Worm (Caenorhabditis elegans) whole organism, L1 larva: ENCODE results near the gene Y39A3CL.4.

Experiments
- aha-1 ChIP-seq: fragments of 150-350 bp; optimal IDR thresholded peaks from 2 replicates; lab custom pipeline; 2014; ENCODE audit warnings: missing biosample characterization, missing genetic modification characterization
- aly-2 ChIP-seq: fragments of 150-350 bp; optimal IDR thresholded peaks from 2 replicates; lab custom pipeline; 2014; ENCODE audit warnings: missing biosample characterization, missing genetic modification characterization
- blmp-1 ChIP-seq: fragments of 150-350 bp; optimal IDR thresholded peaks from 2 replicates; lab custom pipeline; 2014; ENCODE audit warnings: missing biosample characterization, missing genetic modification characterization
- ces-1 ChIP-seq: fragments of 150-350 bp; optimal IDR thresholded peaks from 2 replicates; lab custom pipeline; 2014; ENCODE audit warnings: missing biosample characterization, missing genetic modification reagents, missing genetic modification characterization
- elt-2 ChIP-seq: sonication (generic microtip); optimal IDR thresholded peaks from 2 replicates; lab custom pipeline; 2016; ENCODE audit warnings: missing genetic modification characterization, mild to moderate bottlenecking, inconsistent platforms, missing compliant biosample characterization, missing genetic modification reagents
- lin-15B ChIP-seq: fragments of 150-350 bp; sonication (generic microtip); optimal IDR thresholded peaks from 3 replicates; lab custom pipeline; 2014; ENCODE audit warnings: missing biosample characterization, missing genetic modification characterization
- nhr-11 ChIP-seq: fragments of 150-350 bp; optimal IDR thresholded peaks from 2 replicates; lab custom pipeline; 2014; ENCODE audit warnings: missing biosample characterization, missing genetic modification characterization
- nhr-28 ChIP-seq: fragments of 150-350 bp; optimal IDR thresholded peaks from 2 replicates; lab custom pipeline; 2014; ENCODE audit warnings: missing biosample characterization, missing genetic modification characterization
- nhr-90 ChIP-seq: sonication (generic microtip); optimal IDR thresholded peaks from 2 replicates; lab custom pipeline; 2016; ENCODE audit warnings: mild to moderate bottlenecking, missing genetic modification characterization, missing compliant biosample characterization; ENCODE audit not compliant: poor library complexity
- pqm-1 ChIP-seq: sonication (generic microtip); optimal IDR thresholded peaks from 3 replicates; lab custom pipeline; 2017; ENCODE audit warnings: missing biosample characterization, missing genetic modification characterization
- snpc-4 ChIP-seq: fragments of 150-350 bp; optimal IDR thresholded peaks from 2 replicates; lab custom pipeline; 2014; ENCODE audit warnings: missing biosample characterization, missing genetic modification characterization
- snu-23 ChIP-seq: sonication (generic microtip); optimal IDR thresholded peaks from 2 replicates; lab custom pipeline; 2016; ENCODE audit warnings: missing genetic modification characterization, missing compliant biosample characterization
- tbx-2 ChIP-seq: sonication (generic microtip); optimal IDR thresholded peaks from 2 replicates; lab custom pipeline; 2016; ENCODE audit warnings: missing genetic modification characterization, missing compliant biosample characterization
- unc-62 ChIP-seq: fragments of 150-350 bp; optimal IDR thresholded peaks from 2 replicates; lab custom pipeline; 2014; ENCODE audit warnings: missing biosample characterization, missing genetic modification reagents, missing genetic modification characterization

ce11 chrIII:1758632-1759031, 19.2 kb downstream of the Y39A3CL.4 start, which contains the start of gene Y46E12A.2:
- TF ChIP-seq tbx-2 (tag; lab: Kevin White, UChicago) (no peak), unc-62 (no peak), nhr-28 (tag; lab: Kevin White, UChicago) (no peak), aly-2 (no peak), elt-2 (tag; lab: Kevin White, UChicago) (no peak), aha-1 (tag; lab: Kevin White, UChicago) (no peak), nhr-11 (tag; lab: Kevin White, UChicago) (no peak), lin-15B (no peak), ces-1 (GFP tag; lab: Kevin White, UChicago) (no peak), nhr-90 (tag; lab: Kevin White, UChicago) (no peak), snu-23 (GFP tag; lab: Kevin White, UChicago) (no peak), pqm-1 (no peak), blmp-1 (tag; lab: Kevin White, UChicago) (no peak), snpc-4 (tag; lab: Kevin White, UChicago) (no peak)
